Worm (Caenorhabditis elegans) whole organism, late embryonic: Measurements from ENCODE around the gene ttr-24.

Source experiments
- ceh-19 ChIP-seq: fragments of 200-800 bp; sonication (Bioruptor generic); optimal IDR thresholded peaks from 2 replicates; lab custom pipeline; 2018; ENCODE audit warnings: mild to moderate bottlenecking, missing genetic modification characterization, missing compliant biosample characterization
- pqm-1 ChIP-seq: sonication (generic microtip); optimal IDR thresholded peaks from 2 replicates; lab custom pipeline; 2016; ENCODE audit warnings: missing genetic modification characterization, missing compliant biosample characterization

DNA sequence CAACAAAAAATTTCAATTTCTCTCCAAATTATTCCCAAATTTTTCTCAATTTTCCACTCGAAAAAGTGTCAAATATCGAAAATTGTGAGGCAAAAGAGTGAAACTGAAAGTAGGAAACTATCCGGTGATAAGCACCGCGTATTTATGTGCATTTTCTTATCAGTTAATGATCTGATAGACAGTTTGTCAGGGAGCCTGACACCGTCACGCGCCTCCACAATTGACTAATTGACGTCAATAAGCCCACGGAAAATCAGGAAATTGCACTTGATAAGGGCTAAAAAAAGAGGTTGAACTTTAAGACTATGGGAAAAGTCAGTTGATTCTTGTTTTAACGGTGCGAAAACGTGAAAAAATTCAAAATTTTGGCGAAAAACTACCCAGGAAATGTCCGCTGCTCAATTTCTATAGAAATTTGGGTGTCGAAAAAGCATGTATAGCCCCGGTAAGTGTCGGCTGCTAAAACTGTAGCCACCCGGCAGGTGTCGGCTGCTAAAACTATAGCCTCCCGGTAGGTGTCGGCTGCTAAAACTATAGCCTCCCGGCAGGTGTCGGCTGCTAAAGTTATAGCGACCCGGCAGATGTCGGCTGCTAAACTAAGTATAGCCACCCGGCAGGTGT is 21.1 kb upstream of the ttr-24 start:
- TF ChIP-seq ceh-19 (no peak), pqm-1 (tag; lab: Kevin White, UChicago) (no peak)
